Fruit fly (Drosophila melanogaster) whole organism, embryonic: Measurements from ENCODE around the gene Cdc6.

Source experiments
- ATbp ChIP-seq: fragments of 200-800 bp; sonication (Bioruptor generic); optimal IDR thresholded peaks from 2 replicates; lab custom pipeline; 2017; ENCODE audit warnings: missing biosample characterization, mild to moderate bottlenecking, missing genetic modification characterization, missing genetic modification reagents
- Atf6 ChIP-seq: fragments of 200-800 bp; sonication (Bioruptor generic); IDR thresholded peaks from 2 replicates; pipeline ENCODE4 v1.3.6; 2022; ENCODE audit warnings: missing biosample characterization, missing genetic modification characterization
- CG10543 ChIP-seq: fragments of 200-800 bp; sonication (Bioruptor generic); optimal IDR thresholded peaks from 3 replicates; lab custom pipeline; 2017; ENCODE audit warnings: missing biosample characterization, mild to moderate bottlenecking, missing genetic modification characterization, moderate library complexity
- CG15696 ChIP-seq: fragments of 200-800 bp; sonication (Bioruptor generic); optimal IDR thresholded peaks from 2 replicates; lab custom pipeline; 2019; ENCODE audit warnings: missing biosample characterization, mild to moderate bottlenecking, missing genetic modification characterization, moderate library complexity
- CG1647 ChIP-seq: fragments of 200-800 bp; sonication (Bioruptor generic); optimal IDR thresholded peaks from 3 replicates; lab custom pipeline; 2016; ENCODE audit warnings: missing biosample characterization, missing genetic modification characterization
- CG16863 ChIP-seq: fragments of 200-800 bp; sonication (Bioruptor generic); optimal IDR thresholded peaks from 3 replicates; lab custom pipeline; 2016; ENCODE audit warnings: missing biosample characterization, missing genetic modification characterization
- CG1792 ChIP-seq: fragments of 200-800 bp; sonication (Bioruptor generic); optimal IDR thresholded peaks from 2 replicates; lab custom pipeline; 2016; ENCODE audit warnings: missing biosample characterization, missing genetic modification characterization
- CG1832 ChIP-seq: fragments of 200-800 bp; sonication (Bioruptor generic); optimal IDR thresholded peaks from 2 replicates; lab custom pipeline; 2017; ENCODE audit warnings: missing biosample characterization, mild to moderate bottlenecking, missing genetic modification characterization, inconsistent platforms
- CG18599 ChIP-seq: fragments of 200-800 bp; sonication (Bioruptor generic); optimal IDR thresholded peaks from 3 replicates; lab custom pipeline; 2017; ENCODE audit warnings: missing biosample characterization, missing genetic modification characterization, mild to moderate bottlenecking, moderate library complexity, missing genetic modification reagents
- CG18764 ChIP-seq: fragments of 200-800 bp; sonication (Bioruptor generic); optimal IDR thresholded peaks from 3 replicates; lab custom pipeline; 2016; ENCODE audit warnings: missing biosample characterization, missing genetic modification characterization
- CG42726 ChIP-seq: fragments of 200-800 bp; sonication (Bioruptor generic); IDR thresholded peaks from 2 replicates; pipeline ENCODE4 v1.3.6; 2022; ENCODE audit warnings: missing biosample characterization, missing genetic modification characterization; ENCODE audit not compliant: partially characterized antibody
- CG4820 ChIP-seq: fragments of 200-800 bp; sonication (Bioruptor generic); optimal IDR thresholded peaks from 3 replicates; lab custom pipeline; 2016; ENCODE audit warnings: missing biosample characterization, missing genetic modification characterization
- CG5180 ChIP-seq: fragments of 200-800 bp; sonication (Bioruptor generic); optimal IDR thresholded peaks from 3 replicates; lab custom pipeline; 2017; ENCODE audit warnings: missing biosample characterization, missing genetic modification characterization, mild to moderate bottlenecking, moderate library complexity, missing genetic modification reagents
- CG6813 ChIP-seq: fragments of 200-800 bp; sonication (Bioruptor generic); optimal IDR thresholded peaks from 2 replicates; lab custom pipeline; 2017; ENCODE audit warnings: missing biosample characterization, missing genetic modification characterization, mild to moderate bottlenecking, moderate library complexity, missing genetic modification reagents
- CG6854 ChIP-seq: fragments of 200-800 bp; sonication (Bioruptor generic); optimal IDR thresholded peaks from 3 replicates; lab custom pipeline; 2017; ENCODE audit warnings: missing biosample characterization, mild to moderate bottlenecking, missing genetic modification characterization
- CG7987 ChIP-seq: fragments of 200-800 bp; sonication (Bioruptor generic); optimal IDR thresholded peaks from 2 replicates; lab custom pipeline; 2018; ENCODE audit warnings: missing biosample characterization, mild to moderate bottlenecking, missing genetic modification characterization, moderate library complexity
- CG9609 ChIP-seq: fragments of 200-800 bp; sonication (Bioruptor generic); optimal IDR thresholded peaks from 3 replicates; lab custom pipeline; 2016; ENCODE audit warnings: missing biosample characterization, missing genetic modification characterization
- CTCF ChIP-seq: fragments of 200-800 bp; sonication (Bioruptor generic); optimal IDR thresholded peaks from 2 replicates; lab custom pipeline; 2017; ENCODE audit warnings: missing biosample characterization, mild to moderate bottlenecking, missing genetic modification characterization, moderate library complexity
- Dek ChIP-seq: fragments of 200-800 bp; sonication (Bioruptor generic); optimal IDR thresholded peaks from 3 replicates; lab custom pipeline; 2019; ENCODE audit warnings: missing biosample characterization, mild to moderate bottlenecking, missing genetic modification characterization, moderate library complexity
- Fer1 ChIP-seq: fragments of 200-800 bp; sonication (Bioruptor generic); optimal IDR thresholded peaks from 2 replicates; lab custom pipeline; 2017; ENCODE audit warnings: missing biosample characterization, mild to moderate bottlenecking, missing genetic modification characterization
- Fer2 ChIP-seq: fragments of 200-800 bp; sonication (Bioruptor generic); optimal IDR thresholded peaks from 2 replicates; lab custom pipeline; 2018; ENCODE audit warnings: missing biosample characterization, mild to moderate bottlenecking, missing genetic modification characterization, moderate library complexity
- Fer3 ChIP-seq: fragments of 200-800 bp; sonication (Bioruptor generic); optimal IDR thresholded peaks from 2 replicates; lab custom pipeline; 2018; ENCODE audit warnings: missing biosample characterization, mild to moderate bottlenecking, missing genetic modification characterization, moderate library complexity
- Gug ChIP-seq: fragments of 200-800 bp; sonication (Bioruptor generic); IDR thresholded peaks from 4 replicates; pipeline ENCODE4 v1.3.6; 2022; ENCODE audit warnings: missing biosample characterization, missing genetic modification characterization
- H15 ChIP-seq: fragments of 200-800 bp; sonication (Bioruptor generic); IDR thresholded peaks from 3 replicates; pipeline ENCODE4 v1.3.6; 2022; ENCODE audit warnings: missing biosample characterization, missing genetic modification characterization
- Hmr ChIP-seq: fragments of 200-800 bp; sonication (Bioruptor generic); optimal IDR thresholded peaks from 3 replicates; lab custom pipeline; 2017; ENCODE audit warnings: mild to moderate bottlenecking, missing biosample characterization, missing genetic modification reagents, missing genetic modification characterization
- Hr78 ChIP-seq, 2 experiments: fragments of 200-800 bp in 1 of 2; fragments of >200 bp in 1 of 2; sonication (Bioruptor generic) in 1 of 2; optimal IDR thresholded peaks; 2 replicates each; lab custom pipeline; 2017 to 2019; ENCODE audit warnings: missing biosample characterization in 2 of 2, missing genetic modification characterization in 2 of 2, mild to moderate bottlenecking in 1 of 2, moderate library complexity in 1 of 2
- Med ChIP-seq: fragments of 200-800 bp; sonication (Bioruptor generic); peaks from one replicate; lab custom pipeline; 2016; ENCODE audit warnings: missing biosample characterization, missing genetic modification characterization, mild to moderate bottlenecking, inconsistent platforms, moderate library complexity
- Mes4 ChIP-seq: fragments of 200-800 bp; sonication (Bioruptor generic); optimal IDR thresholded peaks from 2 replicates; lab custom pipeline; 2016; ENCODE audit warnings: missing biosample characterization, missing genetic modification characterization
- NK7.1 ChIP-seq: fragments of 200-800 bp; sonication (Bioruptor generic); optimal IDR thresholded peaks from 3 replicates; lab custom pipeline; 2016; ENCODE audit warnings: missing biosample characterization, missing genetic modification characterization
- YL-1 ChIP-seq: fragments of 200-800 bp; sonication (Bioruptor generic); optimal IDR thresholded peaks from 3 replicates; lab custom pipeline; 2017; ENCODE audit warnings: missing biosample characterization, mild to moderate bottlenecking, missing genetic modification characterization
- al ChIP-seq: fragments of 200-800 bp; sonication (Bioruptor generic); IDR thresholded peaks from 2 replicates; pipeline ENCODE4 v1.3.6; 2022; ENCODE audit warnings: missing biosample characterization, missing genetic modification characterization
- bab2 ChIP-seq: fragments of 200-800 bp; sonication (Bioruptor generic); optimal IDR thresholded peaks from 2 replicates; lab custom pipeline; 2016; ENCODE audit warnings: missing biosample characterization, missing genetic modification characterization
- bowl ChIP-seq: fragments of 200-800 bp; sonication (Bioruptor generic); IDR thresholded peaks from 2 replicates; pipeline ENCODE4 v1.3.6; 2022; ENCODE audit warnings: missing biosample characterization, missing genetic modification characterization
- cwo ChIP-seq: fragments of 200-800 bp; sonication (Bioruptor generic); optimal IDR thresholded peaks from 3 replicates; lab custom pipeline; 2017; ENCODE audit warnings: missing biosample characterization, missing genetic modification characterization, mild to moderate bottlenecking, moderate library complexity, missing genetic modification reagents
- fd96Cb ChIP-seq: fragments of 200-800 bp; sonication (Bioruptor generic); optimal IDR thresholded peaks from 2 replicates; lab custom pipeline; 2018; ENCODE audit warnings: missing biosample characterization, mild to moderate bottlenecking, missing genetic modification characterization, moderate library complexity
- gce ChIP-seq: fragments of 200-800 bp; sonication (Bioruptor generic); IDR thresholded peaks from 3 replicates; pipeline ENCODE4 v1.3.6; 2022; ENCODE audit warnings: missing biosample characterization, missing genetic modification characterization
- gsb ChIP-seq: fragments of 200-800 bp; sonication (Bioruptor generic); IDR thresholded peaks from 2 replicates; pipeline ENCODE4 v1.3.6; 2022; ENCODE audit warnings: missing biosample characterization, missing genetic modification characterization
- her ChIP-seq: fragments of 200-800 bp; sonication (Bioruptor generic); optimal IDR thresholded peaks from 2 replicates; lab custom pipeline; 2016; ENCODE audit warnings: missing biosample characterization, missing genetic modification characterization
- jigr1 ChIP-seq: fragments of 200-800 bp; sonication (Bioruptor generic); IDR thresholded peaks from 3 replicates; pipeline ENCODE4 v1.3.6; 2022; ENCODE audit warnings: missing biosample characterization, missing genetic modification characterization
- kah ChIP-seq: fragments of 200-800 bp; sonication (Bioruptor generic); optimal IDR thresholded peaks from 2 replicates; lab custom pipeline; 2018; ENCODE audit warnings: missing biosample characterization, mild to moderate bottlenecking, missing genetic modification characterization
- luna ChIP-seq: fragments of 200-800 bp; sonication (Bioruptor generic); optimal IDR thresholded peaks from 2 replicates; lab custom pipeline; 2016; ENCODE audit warnings: missing biosample characterization, missing genetic modification characterization
- maf-S ChIP-seq: fragments of 200-800 bp; sonication (Bioruptor generic); optimal IDR thresholded peaks from 2 replicates; lab custom pipeline; 2016; ENCODE audit warnings: missing biosample characterization, missing genetic modification characterization
- nau ChIP-seq: fragments of 200-800 bp; sonication (Bioruptor generic); optimal IDR thresholded peaks from 3 replicates; lab custom pipeline; 2017; ENCODE audit warnings: missing biosample characterization, mild to moderate bottlenecking, missing genetic modification characterization, missing genetic modification reagents
- onecut ChIP-seq: fragments of 200-800 bp; sonication (Bioruptor generic); IDR thresholded peaks from 2 replicates; pipeline ENCODE4 v1.3.6; 2022; ENCODE audit warnings: missing biosample characterization, missing genetic modification characterization
- pb ChIP-seq: fragments of 200-800 bp; sonication (Bioruptor generic); optimal IDR thresholded peaks from 3 replicates; lab custom pipeline; 2016; ENCODE audit warnings: missing biosample characterization, missing genetic modification characterization
- pita ChIP-seq: fragments of 200-800 bp; sonication (Bioruptor generic); optimal IDR thresholded peaks from 2 replicates; lab custom pipeline; 2017; ENCODE audit warnings: missing biosample characterization, mild to moderate bottlenecking, missing genetic modification characterization
- pnt ChIP-seq: fragments of 200-800 bp; sonication (Bioruptor generic); optimal IDR thresholded peaks from 3 replicates; lab custom pipeline; 2016; ENCODE audit warnings: missing biosample characterization, missing genetic modification characterization
- rib ChIP-seq: fragments of 200-800 bp; sonication (Bioruptor generic); IDR thresholded peaks from 2 replicates; pipeline ENCODE4 v1.3.6; 2022; ENCODE audit warnings: missing biosample characterization, missing genetic modification characterization
- sisA ChIP-seq: fragments of 200-800 bp; sonication (Bioruptor generic); IDR thresholded peaks from 2 replicates; pipeline ENCODE4 v1.3.6; 2022; ENCODE audit warnings: missing biosample characterization, missing genetic modification characterization
- unc-4 ChIP-seq: fragments of 200-800 bp; sonication (Bioruptor generic); IDR thresholded peaks from 2 replicates; pipeline ENCODE4 v1.3.6; 2022; ENCODE audit warnings: missing biosample characterization, missing genetic modification characterization; ENCODE audit not compliant: partially characterized antibody
- vvl ChIP-seq: fragments of 200-800 bp; sonication (Bioruptor generic); IDR thresholded peaks from 2 replicates; pipeline ENCODE4 v1.3.6; 2022; ENCODE audit warnings: missing biosample characterization, missing genetic modification characterization

Cdc6 gene

dm6 chr3L:8584086-8584485, 49.8 kb downstream of the Cdc6 start (continued):
- TF ChIP-seq CG9609 (no peak), Fer3 (peak; percentile 42), bab2 (GFP tag; lab: Kevin White, UChicago) (peak; percentile 28), CG1647 (GFP tag; lab: Kevin White, UChicago) (peak; percentile 39), Mes4 (GFP tag; lab: Kevin White, UChicago) (peak; percentile 11), CG6854 (peak; percentile 71), CG1792 (GFP tag; lab: Kevin White, UChicago) (peak; percentile 58), Hr78 (GFP tag; optimal IDR thresholded peaks at IDR 0.05; lab: Kevin White, UChicago) (no peak), CG15696 (tag; lab: Kevin White, UChicago) (no peak), Atf6 (GFP tag; lab: Robert Waterston, UW) (peak; percentile 79), Fer1 (GFP tag; lab: Kevin White, UChicago) (peak; percentile 61), pita (GFP tag; lab: Kevin White, UChicago) (no peak), CG16863 (no peak), CG6813 (GFP tag; lab: Kevin White, UChicago) (peak; percentile 39), Fer2 (peak; percentile 3), al (GFP tag; lab: Robert Waterston, UW) (no peak), NK7.1 (peak; percentile 49), fd96Cb (no peak), bowl (GFP tag; lab: Robert Waterston, UW) (peak; percentile 34; the same call in 1 of the 2 replicates), CG7987 (peak; percentile 72), CTCF (GFP tag; lab: Kevin White, UChicago) (no peak), Med (GFP tag; lab: Kevin White, UChicago) (peak; percentile 80), unc-4 (no peak), CG5180 (peak; percentile 31), pb (GFP tag; lab: Kevin White, UChicago) (no peak), YL-1 (no peak), CG18764 (GFP tag; lab: Kevin White, UChicago) (peak; percentile 26), her (GFP tag; lab: Kevin White, UChicago) (peak; percentile 46), ATbp (GFP tag; lab: Kevin White, UChicago) (peak; percentile 73), jigr1 (no peak), maf-S (GFP tag; lab: Kevin White, UChicago) (peak; percentile 1), CG42726 (GFP tag; lab: Robert Waterston, UW) (no peak), Dek (peak; percentile 34), CG18599 (GFP tag; lab: Kevin White, UChicago) (peak; percentile 74), Hmr (GFP tag; lab: Kevin White, UChicago) (peak; percentile 82), luna (GFP tag; lab: Kevin White, UChicago) (peak; percentile 8), H15 (no peak), pnt (GFP tag; lab: Kevin White, UChicago) (peak; percentile 12), rib (0 out of 2 replicates have a peak, but pooled peaks have one; percentile 31), CG1832 (GFP tag; lab: Kevin White, UChicago) (no peak), kah (peak; percentile 13), CG10543 (GFP tag; lab: Kevin White, UChicago) (peak; percentile 15), CG4820 (no peak), nau (GFP tag; lab: Kevin White, UChicago) (no peak), onecut (GFP tag; lab: Robert Waterston, UW) (peak; percentile 23; the same call in 1 of the 2 replicates), vvl (GFP tag; lab: Robert Waterston, UW) (peak; percentile 45; the same call in 1 of the 2 replicates), gsb (GFP tag; lab: Robert Waterston, UW) (peak; percentile 31; the same call in 1 of the 2 replicates), sisA (GFP tag; lab: Robert Waterston, UW) (no peak), Gug (no peak), gce (peak; percentile 33; the same call in 1 of the 3 replicates), cwo (GFP tag; lab: Kevin White, UChicago) (peak; percentile 37)
